Fruit fly (Drosophila melanogaster): ENCODE measurements around the gene CG16888.

The CG16888 gene

dm6 chr2L:13780109-13780947 lies 32.7 kb downstream of the CG16888 start, which contains the start of the genes CG9008 and p38b (continued):
- TF ChIP-seq brk (GFP tag; optimal IDR thresholded peaks at IDR 0.05), result no peak
- peak; percentile 86 for TF ChIP-seq woc (GFP tag; optimal IDR thresholded peaks at IDR 0.05)
- no peak for TF ChIP-seq dl (GFP tag; optimal IDR thresholded peaks at IDR 0.05; ENCODE audit: insufficient read depth in 1 of 2, partially characterized antibody in 2 of 2)

- TF ChIP-seq Hr83 (GFP tag; optimal IDR thresholded peaks at IDR 0.05; ENCODE audit: poor library complexity, severe bottlenecking) (peak; percentile 85), Myc (optimal IDR thresholded peaks at IDR 0.05) (no peak), Rel (GFP tag; optimal IDR thresholded peaks at IDR 0.05) (no peak), Rel (tag; optimal IDR thresholded peaks at IDR 0.05) (peak; percentile 39), Hnf4 (GFP tag; optimal IDR thresholded peaks at IDR 0.05) (no peak), jim (GFP tag; optimal IDR thresholded peaks at IDR 0.05) (no peak), Hr78 (GFP tag; optimal IDR thresholded peaks at IDR 0.05) (no peak), brk (GFP tag; optimal IDR thresholded peaks at IDR 0.05) (no peak), N (GFP tag; optimal IDR thresholded peaks at IDR 0.05) (no peak), rgr (GFP tag; optimal IDR thresholded peaks at IDR 0.05) (no peak), CG32264 (GFP tag; optimal IDR thresholded peaks at IDR 0.05) (no peak), Abd-B (GFP tag; optimal IDR thresholded peaks at IDR 0.05) (no peak), lola (GFP tag; optimal IDR thresholded peaks at IDR 0.05) (no peak), dl (GFP tag; optimal IDR thresholded peaks at IDR 0.05; ENCODE audit: insufficient read depth in 1 of 2, partially characterized antibody in 2 of 2) (peak in 1 of 2 experiments; percentile 39), pan (optimal IDR thresholded peaks at IDR 0.05) (no peak), HLH106 (tag; optimal IDR thresholded peaks at IDR 0.05) (no peak), ey (GFP tag; optimal IDR thresholded peaks at IDR 0.05) (no peak), Dif (GFP tag; optimal IDR thresholded peaks at IDR 0.05; ENCODE audit: partially characterized antibody) (peak; percentile 46), OdsH (GFP tag; optimal IDR thresholded peaks at IDR 0.05) (no peak), Vsx2 (GFP tag; optimal IDR thresholded peaks at IDR 0.05; ENCODE audit: partially characterized antibody) (no peak), sv (GFP tag; optimal IDR thresholded peaks at IDR 0.05) (no peak), Dfd (GFP tag; optimal IDR thresholded peaks at IDR 0.05) (peak; percentile 34), h (GFP tag; optimal IDR thresholded peaks at IDR 0.05) (no peak), fru (GFP tag; optimal IDR thresholded peaks at IDR 0.05) (no peak), dsf (GFP tag; optimal IDR thresholded peaks at IDR 0.05; ENCODE audit: borderline replicate concordance) (no peak), foxo (GFP tag; optimal IDR thresholded peaks at IDR 0.05) (no peak)
These were observed 33.3 kb downstream of the CG16888 start for dm6 chr2L:13779795-13780108.

- TF ChIP-seq Abd-B (GFP tag; optimal IDR thresholded peaks at IDR 0.05) (no peak), dmrt93B (GFP tag; optimal IDR thresholded peaks at IDR 0.05) (no peak), lola (GFP tag; optimal IDR thresholded peaks at IDR 0.05) (no peak), h (GFP tag; optimal IDR thresholded peaks at IDR 0.05) (no peak), Vsx2 (GFP tag; optimal IDR thresholded peaks at IDR 0.05; ENCODE audit: partially characterized antibody) (no peak), Mio (GFP tag; optimal IDR thresholded peaks at IDR 0.05) (no peak)
These were observed 33.9 kb downstream of the CG16888 start for dm6 chr2L:13779162-13779561.

- no peak for TF ChIP-seq dmrt93B (GFP tag; optimal IDR thresholded peaks at IDR 0.05)
- TF ChIP-seq rgr (GFP tag; optimal IDR thresholded peaks at IDR 0.05), result peak; percentile 13
- no peak for TF ChIP-seq Dfd (GFP tag; optimal IDR thresholded peaks at IDR 0.05)
- no peak for TF ChIP-seq sage (GFP tag; optimal IDR thresholded peaks at IDR 0.05)
- TF ChIP-seq jim (GFP tag; optimal IDR thresholded peaks at IDR 0.05), result no peak
- no peak for TF ChIP-seq fru (GFP tag; optimal IDR thresholded peaks at IDR 0.05)
- no peak for TF ChIP-seq GATAd (GFP tag; optimal IDR thresholded peaks at IDR 0.05)
- peak; percentile 12 for TF ChIP-seq Hnf4 (GFP tag; optimal IDR thresholded peaks at IDR 0.05)
- no peak for TF ChIP-seq Dif (GFP tag; optimal IDR thresholded peaks at IDR 0.05; ENCODE audit: partially characterized antibody)
- peak; percentile 21 for TF ChIP-seq sv (GFP tag; optimal IDR thresholded peaks at IDR 0.05)
- no peak for TF ChIP-seq dsf (GFP tag; optimal IDR thresholded peaks at IDR 0.05; ENCODE audit: borderline replicate concordance)
- TF ChIP-seq Sp1 (GFP tag; optimal IDR thresholded peaks at IDR 0.05), result no peak
- peak; percentile 7 for TF ChIP-seq ey (GFP tag; optimal IDR thresholded peaks at IDR 0.05)
- no peak for TF ChIP-seq usp (GFP tag; optimal IDR thresholded peaks at IDR 0.05)
- TF ChIP-seq brk (GFP tag; optimal IDR thresholded peaks at IDR 0.05), result no peak
- TF ChIP-seq N (GFP tag; optimal IDR thresholded peaks at IDR 0.05), result no peak
- TF ChIP-seq Mio (GFP tag; optimal IDR thresholded peaks at IDR 0.05), result no peak
These were observed 34.4 kb downstream of the CG16888 start for dm6 chr2L:13778648-13779047.

Measured in whole organism, wandering third instar larva.